Fruit fly (Drosophila melanogaster): Measurements from ENCODE around the gene pie.

Gene pie

DNA sequence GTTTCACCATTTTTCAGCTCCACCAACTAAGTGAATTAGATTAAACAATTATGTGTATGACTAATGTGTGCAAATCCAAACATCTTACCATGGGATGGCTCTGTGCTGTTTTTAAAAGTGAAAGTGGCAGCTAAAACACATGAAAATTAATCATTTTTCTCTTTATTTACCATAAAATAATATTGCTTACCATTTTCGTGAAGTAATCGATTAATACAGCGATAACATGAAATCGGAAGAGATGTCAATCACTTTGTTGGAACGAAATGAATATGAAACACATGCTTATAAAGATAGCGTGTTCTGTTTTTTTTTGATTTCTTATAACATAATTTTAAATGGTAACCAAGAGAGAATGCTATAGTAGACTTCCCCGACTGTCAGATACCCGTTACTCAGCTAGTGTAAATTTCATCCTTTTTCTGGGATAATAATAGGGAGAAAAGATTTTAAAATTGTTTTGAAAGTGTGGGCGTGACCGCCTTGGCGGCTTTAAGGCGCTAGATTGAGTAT lies 18.7 kb downstream of the pie start:
- TF ChIP-seq sima (GFP tag; optimal IDR thresholded peaks at IDR 0.05) (no peak), stwl (tag; optimal IDR thresholded peaks at IDR 0.05) (peak; percentile 10), Aef1 (GFP tag; IDR thresholded peaks at IDR 0.05) (no peak), Elba2 (GFP tag; optimal IDR thresholded peaks at IDR 0.05) (no peak), CG8478 (optimal IDR thresholded peaks at IDR 0.05) (no peak), org-1 (GFP tag; optimal IDR thresholded peaks at IDR 0.05) (no peak), CG7372 (GFP tag; IDR thresholded peaks at IDR 0.05) (no peak), phol (tag; optimal IDR thresholded peaks at IDR 0.05) (peak; percentile 13), CG7271 (tag; optimal IDR thresholded peaks at IDR 0.05) (no peak), sna (GFP tag; IDR thresholded peaks at IDR 0.05; ENCODE audit: partially characterized antibody) (peak; percentile 58; the same call in 1 of the 2 replicates), CG17802 (tag; optimal IDR thresholded peaks at IDR 0.05) (peak; percentile 25), D19B (GFP tag; optimal IDR thresholded peaks at IDR 0.05) (no peak), ken (GFP tag; IDR thresholded peaks at IDR 0.05) (no peak), HmgZ (tag; optimal IDR thresholded peaks at IDR 0.05) (peak; percentile 3), CG11504 (tag; optimal IDR thresholded peaks at IDR 0.05) (no peak), pzg (GFP tag; optimal IDR thresholded peaks at IDR 0.05) (peak; percentile 33), ci (GFP tag; IDR thresholded peaks at IDR 0.05) (no peak), CG14710 (tag; optimal IDR thresholded peaks at IDR 0.05) (peak; percentile 1), Dref (GFP tag; IDR thresholded peaks at IDR 0.05) (peak; percentile 67), CG12219 (GFP tag; optimal IDR thresholded peaks at IDR 0.05) (no peak), Sry-δ (GFP tag; optimal IDR thresholded peaks at IDR 0.05) (peak; percentile 52), Dbx (GFP tag; IDR thresholded peaks at IDR 0.05) (no peak), Fer3 (tag; optimal IDR thresholded peaks at IDR 0.05) (no peak), CG16813 (GFP tag; IDR thresholded peaks at IDR 0.05; ENCODE audit: partially characterized antibody) (peak; percentile 45; the same call in 1 of the 3 replicates), row (GFP tag; IDR thresholded peaks at IDR 0.05) (peak; percentile 60), Trl (optimal IDR thresholded peaks at IDR 0.05) (no peak), Trl (GFP tag; optimal IDR thresholded peaks at IDR 0.05) (no peak), CG10267 (tag; optimal IDR thresholded peaks at IDR 0.05) (peak; percentile 15), chif (GFP tag; optimal IDR thresholded peaks at IDR 0.05) (no peak), jumu (GFP tag; optimal IDR thresholded peaks at IDR 0.05) (no peak), CG12659 (GFP tag; optimal IDR thresholded peaks at IDR 0.05) (peak; percentile 57), trem (tag; optimal IDR thresholded peaks at IDR 0.05) (peak; percentile 18), Lhr (GFP tag; optimal IDR thresholded peaks at IDR 0.05) (no peak), MESR4 (GFP tag; optimal IDR thresholded peaks at IDR 0.05) (peak; percentile 54), tll (GFP tag; optimal IDR thresholded peaks at IDR 0.05) (no peak), tna (GFP tag; IDR thresholded peaks at IDR 0.05; ENCODE audit: partially characterized antibody) (no peak), MBD-R2 (GFP tag; IDR thresholded peaks at IDR 0.05) (peak; percentile 52), Myb (GFP tag; optimal IDR thresholded peaks at IDR 0.05) (no peak), CG8924 (tag; optimal IDR thresholded peaks at IDR 0.05) (peak; percentile 79), Atf-2 (GFP tag; optimal IDR thresholded peaks at IDR 0.05) (no peak), CG10274 (GFP tag; optimal IDR thresholded peaks at IDR 0.05) (no peak), CG18476 (GFP tag; optimal IDR thresholded peaks at IDR 0.05) (no peak), CG13123 (GFP tag; optimal IDR thresholded peaks at IDR 0.05) (no peak), Sox100B (GFP tag; optimal IDR thresholded peaks at IDR 0.05) (peak; percentile 3), pan (optimal IDR thresholded peaks at IDR 0.05) (no peak), pan (GFP tag; optimal IDR thresholded peaks at IDR 0.05 in 1 of 2, IDR thresholded peaks at IDR 0.05 in 1 of 2) (no peak), CG6765 (GFP tag; optimal IDR thresholded peaks at IDR 0.05) (no peak), CG4404 (GFP tag; IDR thresholded peaks at IDR 0.05) (no peak), CG2116 (GFP tag; optimal IDR thresholded peaks at IDR 0.05) (peak; percentile 72), crp (GFP tag; optimal IDR thresholded peaks at IDR 0.05) (no peak), amos (GFP tag; IDR thresholded peaks at IDR 0.05; ENCODE audit: partially characterized antibody) (peak; percentile 21; the same call in 1 of the 2 replicates)
